Fruit fly (Drosophila melanogaster) whole organism, wandering third instar larva: ENCODE data around the gene kra.

Experiments
- CrebA ChIP-seq: fragments of 200-800 bp; sonication (Bioruptor generic); optimal IDR thresholded peaks from 2 replicates; lab custom pipeline; 2016; ENCODE audit warnings: missing biosample characterization, mild to moderate bottlenecking, missing genetic modification characterization, borderline replicate concordance
- Dfd ChIP-seq: fragments of >200 bp; optimal IDR thresholded peaks from 2 replicates; lab custom pipeline; 2017; ENCODE audit warnings: missing biosample characterization, missing genetic modification characterization
- GATAd ChIP-seq: sonication (Bioruptor generic); optimal IDR thresholded peaks from 2 replicates; lab custom pipeline; 2016; ENCODE audit warnings: missing biosample characterization, missing genetic modification characterization
- Hr78 ChIP-seq: fragments of >200 bp; optimal IDR thresholded peaks from 2 replicates; lab custom pipeline; 2017; ENCODE audit warnings: missing biosample characterization, missing genetic modification characterization
- OdsH ChIP-seq: fragments of 200-800 bp; sonication (Bioruptor generic); optimal IDR thresholded peaks from 2 replicates; lab custom pipeline; 2016; ENCODE audit warnings: missing biosample characterization, mild to moderate bottlenecking, missing genetic modification characterization
- Rel ChIP-seq, 2 experiments: fragments of 200-800 bp; sonication (Bioruptor generic) in 1 of 2; optimal IDR thresholded peaks; 2 replicates in 1 of 2; 3 replicates in 1 of 2; lab custom pipeline; 2016 to 2019; ENCODE audit warnings: mild to moderate bottlenecking in 2 of 2, missing biosample characterization in 2 of 2, missing genetic modification characterization in 2 of 2, moderate library complexity in 1 of 2
- Vsx2 ChIP-seq: fragments of 200-300, 225-300 bp; sonication (Bioruptor generic); optimal IDR thresholded peaks from 2 replicates; lab custom pipeline; 2018; ENCODE audit warnings: missing biosample characterization, missing genetic modification characterization; ENCODE audit not compliant: partially characterized antibody
- dmrt93B ChIP-seq: fragments of 200-800 bp; sonication (Bioruptor generic); optimal IDR thresholded peaks from 2 replicates; lab custom pipeline; 2018; ENCODE audit warnings: missing biosample characterization, mild to moderate bottlenecking, missing genetic modification characterization
- dsf ChIP-seq: sonication (Bioruptor generic); optimal IDR thresholded peaks from 2 replicates; lab custom pipeline; 2016; ENCODE audit warnings: missing biosample characterization, missing genetic modification characterization, borderline replicate concordance
- h ChIP-seq: fragments of 200-800 bp; sonication (Bioruptor generic); optimal IDR thresholded peaks from 3 replicates; lab custom pipeline; 2016; ENCODE audit warnings: missing biosample characterization, mild to moderate bottlenecking, missing genetic modification characterization
- lola ChIP-seq: fragments of >200 bp; optimal IDR thresholded peaks from 2 replicates; lab custom pipeline; 2017; ENCODE audit warnings: missing biosample characterization, missing genetic modification characterization
- psq ChIP-seq: fragments of 200-800 bp; sonication (Bioruptor generic); optimal IDR thresholded peaks from 3 replicates; lab custom pipeline; 2017; ENCODE audit warnings: missing biosample characterization, mild to moderate bottlenecking, missing genetic modification characterization, moderate library complexity
- rgr ChIP-seq: fragments of 200-800 bp; sonication (Bioruptor generic); optimal IDR thresholded peaks from 3 replicates; lab custom pipeline; 2016; ENCODE audit warnings: missing biosample characterization, mild to moderate bottlenecking, missing genetic modification characterization
- usp ChIP-seq: fragments of >200 bp; optimal IDR thresholded peaks from 2 replicates; lab custom pipeline; 2017; ENCODE audit warnings: missing biosample characterization, missing genetic modification characterization

dm6 chr3R:5622406-5622752, 21.4 kb upstream of the kra start:
- TF ChIP-seq h: no peak
- TF ChIP-seq OdsH (GFP tag; lab: Kevin White, UChicago): no peak
- no peak for TF ChIP-seq GATAd (GFP tag; lab: Kevin White, UChicago)
- TF ChIP-seq dmrt93B (GFP tag; lab: Kevin White, UChicago): no peak
- TF ChIP-seq Rel (GFP tag; optimal IDR thresholded peaks at IDR 0.05; lab: Kevin White, UChicago): no peak
- no peak for TF ChIP-seq Rel (tag; optimal IDR thresholded peaks at IDR 0.05; lab: Kevin White, UChicago)
- TF ChIP-seq dsf (GFP tag; lab: Kevin White, UChicago): no peak
- no peak for TF ChIP-seq rgr (GFP tag; lab: Kevin White, UChicago)
- no peak for TF ChIP-seq Dfd (GFP tag; lab: Kevin White, UChicago)
- no peak for TF ChIP-seq CrebA
- TF ChIP-seq Vsx2: no peak
- TF ChIP-seq psq: no peak
- no peak for TF ChIP-seq lola (GFP tag; lab: Kevin White, UChicago)
- no peak for TF ChIP-seq Hr78 (GFP tag; lab: Kevin White, UChicago)
- no peak for TF ChIP-seq usp (GFP tag; lab: Kevin White, UChicago)
